In the genomic region with DNA sequence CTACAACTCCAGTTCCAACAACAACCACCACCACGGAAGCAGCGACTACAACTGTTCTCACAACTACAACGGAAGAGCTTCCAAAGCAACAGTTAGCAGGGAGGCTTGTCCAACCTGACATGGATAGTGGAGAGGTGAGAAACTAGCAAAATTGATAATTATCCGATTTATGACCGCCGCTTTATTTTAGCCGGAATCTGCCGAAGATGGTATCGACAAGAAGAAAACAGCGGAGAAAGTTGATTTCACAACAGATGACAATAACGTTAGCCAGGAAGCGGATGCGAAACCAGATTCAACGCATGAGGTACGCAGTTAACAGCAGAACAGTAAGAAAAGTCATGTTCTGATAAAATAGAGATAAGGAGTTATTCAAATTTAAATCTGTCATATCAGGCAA, we compare ENCODE assay signal across 3 worm cellular contexts.
TF ChIP-seq lines count a peak whose summit lies in the region.

No protein-coding gene starts in this region.

TF ChIP-seq in whole organism, L1 larva, 84 proteins besides CTCF, POLR2A, EP300 and RAD21:
- peak; percentile 76 for TF ChIP-seq blmp-1 (tag; optimal IDR thresholded peaks at IDR 0.05; lab: Kevin White, UChicago)
- no peak for TF ChIP-seq isw-1 (GFP tag; IDR thresholded peaks at IDR 0.05; lab: Robert Waterston, UW)

TF ChIP-seq in whole organism, L4 larva, 104 proteins besides CTCF, POLR2A, EP300 and RAD21:
- no peak for TF ChIP-seq ces-1 (GFP tag; optimal IDR thresholded peaks at IDR 0.05; lab: Kevin White, UChicago)
- no peak for TF ChIP-seq madf-9 (GFP tag; conservative IDR thresholded peaks at IDR 0.05; lab: Robert Waterston, UW)
- TF ChIP-seq aha-1 (tag; lab: Kevin White, UChicago), result peak; percentile 68

TF ChIP-seq in whole organism, mixed stage, embryonic, 35 proteins besides CTCF, POLR2A, EP300 and RAD21:
- TF ChIP-seq snpc-4 (tag; optimal IDR thresholded peaks at IDR 0.05; lab: Kevin White, UChicago), result no peak
- TF ChIP-seq nhr-12 (tag; optimal IDR thresholded peaks at IDR 0.05; lab: Kevin White, UChicago), result no peak
- no peak for TF ChIP-seq ceh-39 (tag; optimal IDR thresholded peaks at IDR 0.05; lab: Kevin White, UChicago)
- TF ChIP-seq flh-1 (GFP tag; optimal IDR thresholded peaks at IDR 0.05; lab: Kevin White, UChicago), result no peak
- no peak for TF ChIP-seq hlh-1 (tag; optimal IDR thresholded peaks at IDR 0.05; lab: Kevin White, UChicago)
- TF ChIP-seq sem-2 (GFP tag; optimal IDR thresholded peaks at IDR 0.05; lab: Kevin White, UChicago), result no peak
- no peak for TF ChIP-seq ceh-83 (GFP tag; optimal IDR thresholded peaks at IDR 0.05; lab: Kevin White, UChicago)
- TF ChIP-seq bed-3 (GFP tag; optimal IDR thresholded peaks at IDR 0.05; lab: Kevin White, UChicago), result no peak
- TF ChIP-seq elt-1 (tag; optimal IDR thresholded peaks at IDR 0.05; lab: Kevin White, UChicago; ENCODE audit: borderline replicate concordance, insufficient read depth), result peak; percentile 27
- peak; percentile 39 for TF ChIP-seq ham-2 (GFP tag; optimal IDR thresholded peaks at IDR 0.05; lab: Kevin White, UChicago)
TF ChIP-seq in whole organism, mixed stage, embryonic: peak in this region for 2.

Comparison
In these comparisons a context has a peak if more than half of its experiments do, and no peak if none do; other contexts are left out.
1. Of the 29 proteins assayed by ChIP-seq in both whole organism, L4 larva and whole organism, L1 larva: peak only in whole organism, L4 larva: aha-1; only in whole organism, L1 larva: none; in both: none; in neither: 28.